Worm (Caenorhabditis elegans) whole organism, L1 larva: ENCODE results near the gene F46C8.8.

Experiments
- C04F5.9 ChIP-seq: sonication (generic microtip); optimal IDR thresholded peaks from 2 replicates; lab custom pipeline; 2016; ENCODE audit warnings: missing genetic modification characterization, missing compliant biosample characterization
- ceh-8 ChIP-seq: fragments of 200-800 bp; sonication (Bioruptor generic); optimal IDR thresholded peaks from 2 replicates; lab custom pipeline; 2018; ENCODE audit warnings: mild to moderate bottlenecking, missing genetic modification characterization, moderate library complexity, missing compliant biosample characterization
- dsc-1 ChIP-seq: sonication (generic microtip); optimal IDR thresholded peaks from 2 replicates; lab custom pipeline; 2016; ENCODE audit warnings: mild to moderate bottlenecking, missing genetic modification characterization, missing compliant biosample characterization
- elt-2 ChIP-seq: sonication (generic microtip); optimal IDR thresholded peaks from 2 replicates; lab custom pipeline; 2016; ENCODE audit warnings: missing genetic modification characterization, mild to moderate bottlenecking, inconsistent platforms, missing compliant biosample characterization, missing genetic modification reagents
- isw-1 ChIP-seq: fragments of 200-800 bp; sonication (Bioruptor generic); IDR thresholded peaks from 2 replicates; pipeline ENCODE4 v1.3.6; 2022; ENCODE audit warnings: missing genetic modification characterization, missing compliant biosample characterization
- lin-39 ChIP-seq: fragments of 150-350 bp; optimal IDR thresholded peaks from 2 replicates; lab custom pipeline; 2014; ENCODE audit warnings: missing biosample characterization, missing genetic modification reagents, missing genetic modification characterization
- nhr-237 ChIP-seq: fragments of 150-350 bp; optimal IDR thresholded peaks from 2 replicates; lab custom pipeline; 2014; ENCODE audit warnings: missing biosample characterization, missing genetic modification characterization
- nhr-84 ChIP-seq: sonication (generic microtip); optimal IDR thresholded peaks from 2 replicates; lab custom pipeline; 2017; ENCODE audit warnings: missing biosample characterization, missing genetic modification characterization
- sox-4 ChIP-seq: sonication (generic microtip); optimal IDR thresholded peaks from 2 replicates; lab custom pipeline; 2016; ENCODE audit warnings: missing genetic modification characterization, missing compliant biosample characterization
- sptf-1 ChIP-seq: fragments of 150-350 bp; optimal IDR thresholded peaks from 2 replicates; lab custom pipeline; 2014; ENCODE audit warnings: missing biosample characterization, missing genetic modification characterization

DNA sequence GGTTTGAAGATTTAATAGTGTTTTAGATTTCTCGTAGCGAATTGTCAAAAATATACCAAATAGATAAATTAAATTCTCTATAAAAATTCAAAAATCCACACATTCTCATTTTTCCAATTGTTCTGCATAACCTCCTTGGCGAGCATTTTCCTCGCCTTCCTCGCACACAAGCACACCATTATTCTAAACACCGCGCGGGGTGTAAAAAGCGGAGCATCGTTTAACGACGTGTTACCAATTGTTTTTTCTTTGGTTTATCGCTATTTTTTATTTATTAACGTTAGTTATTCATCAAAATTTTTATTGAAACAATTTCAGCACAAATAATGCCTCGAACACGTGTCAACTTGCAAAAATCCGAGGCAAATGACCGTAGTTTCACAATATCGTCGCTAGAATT lies 10.8 kb upstream of the F46C8.8 start, which contains the start of gene vps-52:
- TF ChIP-seq lin-39 (tag; lab: Kevin White, UChicago) (no peak), isw-1 (GFP tag; lab: Robert Waterston, UW) (no peak), nhr-84 (tag; lab: Kevin White, UChicago) (no peak), elt-2 (tag; lab: Kevin White, UChicago) (no peak), C04F5.9 (tag; lab: Kevin White, UChicago) (no peak), sptf-1 (tag; lab: Kevin White, UChicago) (no peak), nhr-237 (tag; lab: Kevin White, UChicago) (no peak), ceh-8 (GFP tag; lab: Kevin White, UChicago) (no peak), dsc-1 (tag; lab: Kevin White, UChicago) (no peak), sox-4 (tag; lab: Kevin White, UChicago) (no peak)
